Worm (Caenorhabditis elegans) whole organism, L3 larva: ENCODE data around the gene lgc-16.

Experiments used
- ZK546.5 ChIP-seq: sonication (generic microtip); optimal IDR thresholded peaks from 2 replicates; lab custom pipeline; 2017; ENCODE audit warnings: missing biosample characterization, missing genetic modification characterization
- aly-2 ChIP-seq: fragments of 150-350 bp; optimal IDR thresholded peaks from 2 replicates; lab custom pipeline; 2014; ENCODE audit warnings: missing biosample characterization, missing genetic modification characterization
- ceh-28 ChIP-seq: fragments of 150-350 bp; optimal IDR thresholded peaks from 2 replicates; lab custom pipeline; 2014; ENCODE audit warnings: missing biosample characterization, missing genetic modification reagents, missing genetic modification characterization
- ceh-82 ChIP-seq: fragments of 150-350 bp; optimal IDR thresholded peaks from 2 replicates; lab custom pipeline; 2014; ENCODE audit warnings: missing biosample characterization, missing genetic modification characterization
- ceh-9 ChIP-seq: sonication (generic microtip); optimal IDR thresholded peaks from 2 replicates; lab custom pipeline; 2018; ENCODE audit warnings: missing biosample characterization, missing genetic modification characterization
- elt-1 ChIP-seq: fragments of 150-350 bp; optimal IDR thresholded peaks from 2 replicates; lab custom pipeline; 2014; ENCODE audit warnings: missing biosample characterization, missing genetic modification characterization
- elt-3 ChIP-seq, 3 experiments: fragments of 150-350 bp in 1 of 3; sonication (generic microtip) in 2 of 3; optimal IDR thresholded peaks; 2 replicates in 2 of 3; 4 replicates in 1 of 3; lab custom pipeline; 2014 to 2017; ENCODE audit warnings: missing biosample characterization in 3 of 3, missing genetic modification characterization in 3 of 3
- eor-1 ChIP-seq, 2 experiments: fragments of 150-350 bp; optimal IDR thresholded peaks; 2 replicates each; lab custom pipeline; 2014 to 2018; ENCODE audit warnings: missing biosample characterization in 2 of 2, missing genetic modification characterization in 2 of 2
- fkh-10 ChIP-seq: sonication (generic microtip); optimal IDR thresholded peaks from 2 replicates; lab custom pipeline; 2017; ENCODE audit warnings: missing biosample characterization, missing genetic modification reagents, missing genetic modification characterization
- fos-1 ChIP-seq: fragments of 150-350 bp; optimal IDR thresholded peaks from 2 replicates; lab custom pipeline; 2014; ENCODE audit warnings: missing biosample characterization, missing genetic modification characterization
- hmg-11 ChIP-seq: sonication (generic microtip); optimal IDR thresholded peaks from 2 replicates; lab custom pipeline; 2016; ENCODE audit warnings: missing genetic modification characterization, missing compliant biosample characterization
- lin-15B ChIP-seq: fragments of 150-350 bp; optimal IDR thresholded peaks from 2 replicates; lab custom pipeline; 2014; ENCODE audit warnings: missing biosample characterization, missing genetic modification characterization
- lsy-12 ChIP-seq: sonication (generic microtip); optimal IDR thresholded peaks from 2 replicates; lab custom pipeline; 2016; ENCODE audit warnings: mild to moderate bottlenecking, missing genetic modification characterization, missing compliant biosample characterization
- mml-1 ChIP-seq: fragments of 150-350 bp; sonication (generic microtip); optimal IDR thresholded peaks from 3 replicates; lab custom pipeline; 2014; ENCODE audit warnings: missing biosample characterization, missing genetic modification characterization
- nfya-1 ChIP-seq: sonication (generic microtip); optimal IDR thresholded peaks from 2 replicates; lab custom pipeline; 2017; ENCODE audit warnings: missing genetic modification characterization, mild to moderate bottlenecking, missing compliant biosample characterization, antibody characterized with exemption, moderate library complexity; ENCODE audit not compliant: insufficient read depth
- nhr-23 ChIP-seq: fragments of 150-350 bp; optimal IDR thresholded peaks from 2 replicates; lab custom pipeline; 2014; ENCODE audit warnings: missing biosample characterization, missing genetic modification reagents, missing genetic modification characterization
- nhr-25 ChIP-seq: sonication (generic microtip); optimal IDR thresholded peaks from 2 replicates; lab custom pipeline; 2017; ENCODE audit warnings: missing biosample characterization, missing genetic modification characterization
- nhr-67 ChIP-seq: fragments of 150-350 bp; optimal IDR thresholded peaks from 2 replicates; lab custom pipeline; 2014; ENCODE audit warnings: missing biosample characterization, missing genetic modification characterization
- nhr-76 ChIP-seq: fragments of 150-350 bp; sonication (generic microtip); optimal IDR thresholded peaks from 5 replicates; lab custom pipeline; 2014; ENCODE audit warnings: missing biosample characterization, missing genetic modification characterization
- nhr-77 ChIP-seq: fragments of 150-350 bp; optimal IDR thresholded peaks from 2 replicates; lab custom pipeline; 2014; ENCODE audit warnings: missing biosample characterization, missing genetic modification characterization
- pqm-1 ChIP-seq: fragments of 150-350 bp; optimal IDR thresholded peaks from 2 replicates; lab custom pipeline; 2017; ENCODE audit warnings: missing biosample characterization, missing genetic modification characterization, inconsistent platforms
- skn-1 ChIP-seq: fragments of 150-350 bp; optimal IDR thresholded peaks from 2 replicates; lab custom pipeline; 2014; ENCODE audit warnings: missing biosample characterization, missing genetic modification characterization
- tbx-2 ChIP-seq: sonication (generic microtip); optimal IDR thresholded peaks from 2 replicates; lab custom pipeline; 2016; ENCODE audit warnings: mild to moderate bottlenecking, missing genetic modification characterization, missing compliant biosample characterization
- unc-39 ChIP-seq: sonication (generic microtip); optimal IDR thresholded peaks from 4 replicates; lab custom pipeline; 2017; ENCODE audit warnings: missing biosample characterization, missing genetic modification characterization
- unc-62 ChIP-seq: fragments of 150-350 bp; sonication (generic microtip); optimal IDR thresholded peaks from 4 replicates; lab custom pipeline; 2014; ENCODE audit warnings: missing biosample characterization, missing genetic modification reagents, missing genetic modification characterization
- zag-1 ChIP-seq: fragments of 150-350 bp; optimal IDR thresholded peaks from 2 replicates; lab custom pipeline; 2014; ENCODE audit warnings: missing biosample characterization, missing genetic modification characterization
- ztf-11 ChIP-seq: fragments of 150-350 bp; optimal IDR thresholded peaks from 2 replicates; lab custom pipeline; 2014; ENCODE audit warnings: missing biosample characterization, missing genetic modification characterization
- ztf-4 ChIP-seq: fragments of 150-350 bp; optimal IDR thresholded peaks from 2 replicates; lab custom pipeline; 2014; ENCODE audit warnings: missing biosample characterization, missing genetic modification characterization

Gene lgc-16

DNA sequence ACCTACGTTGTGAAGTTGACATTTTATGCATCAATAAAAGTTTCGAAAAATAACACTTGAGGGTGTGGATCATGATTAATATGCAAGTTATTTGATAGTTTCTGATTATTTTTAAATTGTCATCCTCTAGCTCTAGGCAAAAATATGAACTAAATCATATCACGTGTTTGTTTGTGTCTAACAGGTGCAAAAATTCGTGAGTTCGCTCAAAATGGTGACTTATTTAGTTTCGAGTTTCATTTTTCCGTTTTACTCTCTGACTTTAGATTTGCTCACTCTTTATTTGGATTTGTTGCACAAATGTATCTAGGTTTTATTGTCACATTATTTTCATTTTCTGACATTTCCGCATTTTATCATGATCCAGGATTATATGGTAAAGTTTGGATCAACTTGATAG lies at the start of gene lgc-16:
Gene lgc-16 (plus strand): TSS at position 301 of the 400 bp plus-strand sequence.
- TF ChIP-seq aly-2 (tag; lab: Kevin White, UChicago): no peak
- no peak for TF ChIP-seq lin-15B (tag; lab: Kevin White, UChicago)
- no peak for TF ChIP-seq unc-39 (tag; lab: Kevin White, UChicago)
- no peak for TF ChIP-seq elt-3 (tag; optimal IDR thresholded peaks at IDR 0.05; lab: Kevin White, UChicago)
- no peak for TF ChIP-seq ZK546.5
- TF ChIP-seq pqm-1 (tag; lab: Kevin White, UChicago): no peak
- no peak for TF ChIP-seq ztf-11 (tag; lab: Kevin White, UChicago)
- TF ChIP-seq hmg-11 (tag; lab: Kevin White, UChicago): no peak
- no peak for TF ChIP-seq ceh-28 (tag; lab: Kevin White, UChicago)
- TF ChIP-seq nfya-1 (tag; lab: Kevin White, UChicago): no peak
- no peak for TF ChIP-seq skn-1 (tag; lab: Kevin White, UChicago)
- TF ChIP-seq unc-62 (GFP tag; lab: Kevin White, UChicago): no peak

DNA sequence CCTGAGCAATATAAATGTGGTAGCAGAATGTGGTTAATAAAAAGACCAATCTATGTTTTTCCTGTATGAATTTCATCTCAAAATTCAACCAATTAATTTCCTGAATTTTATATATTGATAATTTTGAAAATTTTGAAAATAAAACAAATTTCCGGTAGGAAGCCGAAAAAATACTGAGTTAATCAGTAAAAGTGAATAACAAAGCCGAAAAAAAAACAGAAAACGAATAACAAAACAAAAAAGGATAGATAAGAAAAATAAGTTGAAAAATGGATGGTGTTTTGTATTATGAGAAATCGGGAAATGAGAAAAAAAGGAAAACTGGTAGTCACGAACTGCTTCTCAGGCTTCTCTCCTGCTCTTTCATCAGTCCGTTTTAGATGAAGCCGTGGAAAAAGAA lies 44.7 kb upstream of the lgc-16 start, which contains the start of gene tmem-145:
Gene tmem-145 (minus strand): TSS at position 101 of the 400 bp plus-strand sequence.
- TF ChIP-seq eor-1 (tag; optimal IDR thresholded peaks at IDR 0.05; lab: Kevin White, UChicago) (no peak), nhr-77 (tag; lab: Kevin White, UChicago) (no peak), fkh-10 (GFP tag; lab: Kevin White, UChicago) (no peak), ceh-9 (tag; lab: Kevin White, UChicago) (no peak), fos-1 (tag; lab: Kevin White, UChicago) (no peak), tbx-2 (tag; lab: Kevin White, UChicago) (no peak), unc-62 (GFP tag; lab: Kevin White, UChicago) (no peak), elt-1 (tag; lab: Kevin White, UChicago) (no peak), nhr-76 (tag; lab: Kevin White, UChicago) (no peak)

DNA sequence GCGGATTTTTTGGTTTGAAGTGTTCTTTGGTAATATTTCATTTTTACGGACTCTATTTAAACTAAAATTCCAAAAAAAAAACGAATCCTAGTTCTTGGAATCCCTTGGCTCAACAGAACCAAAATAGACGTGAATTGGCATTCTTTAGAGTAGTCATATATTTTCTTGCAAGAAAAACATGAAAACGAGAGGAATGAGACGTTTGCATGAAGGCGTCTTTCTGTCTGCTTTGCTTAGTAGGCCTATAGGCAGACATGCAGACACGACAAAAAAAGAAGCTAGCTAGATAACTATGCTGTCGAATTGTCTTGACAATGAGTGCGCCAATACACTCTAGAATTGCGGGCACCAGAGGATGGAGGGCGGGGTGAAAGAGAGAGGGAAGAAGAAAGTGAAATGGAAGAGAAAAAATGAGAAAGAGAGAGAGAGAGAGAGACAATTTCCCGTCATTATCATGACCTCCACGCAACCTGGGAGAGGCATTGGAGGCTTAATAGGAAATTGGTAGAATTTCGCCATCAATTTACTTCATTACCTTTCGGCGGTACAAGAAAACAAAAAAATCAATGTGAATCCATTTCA lies 37.8 kb upstream of the lgc-16 start:
- TF ChIP-seq ztf-4 (tag; lab: Kevin White, UChicago): no peak
- peak; percentile 71 for TF ChIP-seq nhr-25 (tag; lab: Kevin White, UChicago)
- peak; percentile 24 for TF ChIP-seq nhr-23 (tag; lab: Kevin White, UChicago)
- no peak for TF ChIP-seq lin-15B (tag; lab: Kevin White, UChicago)
- peak; percentile 43 for TF ChIP-seq nfya-1 (tag; lab: Kevin White, UChicago)

DNA sequence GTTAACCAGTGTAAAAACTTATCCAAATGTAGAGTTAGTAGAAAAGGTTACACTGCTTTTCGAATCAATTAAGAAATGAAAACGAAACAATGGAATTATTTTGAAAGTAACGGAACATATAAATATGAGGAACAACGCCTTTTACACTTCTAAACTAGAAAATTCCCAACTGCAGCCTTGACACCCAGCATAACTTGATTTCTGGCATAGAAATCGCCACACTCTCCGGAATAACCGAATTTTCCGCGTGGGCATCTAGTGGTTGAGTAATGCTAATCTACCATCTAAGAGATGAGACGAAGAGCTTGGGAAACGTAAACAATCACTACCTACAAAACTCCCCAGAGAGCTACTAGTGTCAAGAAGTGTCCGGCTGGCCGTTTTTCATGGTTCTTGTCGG lies 37.2 kb upstream of the lgc-16 start:
- TF ChIP-seq nhr-67 (tag; lab: Kevin White, UChicago): no peak
- peak; percentile 66 for TF ChIP-seq elt-1 (tag; lab: Kevin White, UChicago)
- TF ChIP-seq nhr-77 (tag; lab: Kevin White, UChicago): no peak

DNA sequence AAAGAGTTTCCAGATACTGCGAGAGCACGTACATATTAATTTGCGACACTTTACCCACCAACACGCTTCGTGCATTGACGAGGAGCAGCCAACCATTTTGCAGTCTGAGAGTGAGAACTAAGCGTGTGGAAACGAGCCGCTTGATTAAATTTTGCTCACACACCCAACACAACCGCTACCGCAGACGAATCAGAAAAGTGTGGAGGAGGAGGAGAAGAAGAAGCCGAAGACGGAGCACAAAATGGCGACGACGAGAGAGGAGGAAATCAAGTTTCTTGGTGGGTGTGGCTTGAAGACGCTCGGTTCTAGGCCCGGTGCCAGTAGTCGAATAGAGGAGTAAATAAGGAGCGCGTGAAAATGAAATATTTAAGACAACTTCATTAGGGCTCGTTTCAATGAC lies 35.6 kb upstream of the lgc-16 start:
- TF ChIP-seq fkh-10 (GFP tag; lab: Kevin White, UChicago) (peak; percentile 78), nfya-1 (tag; lab: Kevin White, UChicago) (peak; percentile 25), nhr-23 (tag; lab: Kevin White, UChicago) (no peak)

DNA sequence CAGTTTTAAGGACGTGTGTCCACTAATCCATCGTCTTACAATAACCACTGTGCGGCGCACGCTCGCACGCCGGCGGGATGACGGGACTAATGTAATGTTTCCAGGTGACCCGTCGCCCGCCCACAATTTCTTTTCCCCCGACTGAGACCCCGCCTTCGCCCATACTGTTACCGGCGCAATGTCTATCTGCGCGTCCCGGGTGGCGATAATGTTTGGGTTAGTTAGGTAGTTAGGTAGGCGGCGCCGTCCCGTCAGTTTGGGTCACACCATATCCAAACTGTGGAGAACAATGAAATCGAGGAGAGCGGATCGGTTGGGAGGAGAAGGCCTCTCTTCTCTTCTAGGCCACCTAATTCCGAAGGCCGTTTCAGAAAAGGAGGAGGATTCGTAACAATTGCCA lies 32.1 kb upstream of the lgc-16 start:
- TF ChIP-seq ZK546.5 (no peak), tbx-2 (tag; lab: Kevin White, UChicago) (no peak), skn-1 (tag; lab: Kevin White, UChicago) (no peak)

DNA sequence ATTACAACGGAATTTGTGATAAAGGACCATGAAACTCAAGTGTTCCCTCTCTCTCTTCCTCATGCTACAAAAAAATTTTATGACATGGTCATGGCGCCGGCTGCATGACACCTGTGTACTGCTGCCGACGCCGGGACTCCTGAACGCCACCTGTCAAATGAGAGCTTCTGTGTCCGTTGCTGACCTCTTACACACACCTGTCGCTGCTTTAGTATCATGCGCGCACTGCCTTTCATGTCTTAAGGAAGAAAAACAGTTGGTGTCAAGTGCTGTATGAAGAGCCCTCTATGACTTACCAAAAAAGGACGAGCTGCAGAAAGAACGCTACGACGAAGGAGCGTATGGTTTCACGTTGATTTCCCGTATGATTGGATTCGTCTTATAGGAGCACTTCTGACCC lies 25.8 kb upstream of the lgc-16 start:
- no peak for TF ChIP-seq ceh-82 (tag; lab: Kevin White, UChicago)
- no peak for TF ChIP-seq mml-1 (tag; lab: Kevin White, UChicago)
- no peak for TF ChIP-seq nhr-67 (tag; lab: Kevin White, UChicago)
- TF ChIP-seq zag-1: no peak
- no peak for TF ChIP-seq lsy-12 (tag; lab: Kevin White, UChicago)
